Fruit fly (Drosophila melanogaster): ENCODE measurements around the gene CG32847.

The CG32847 gene

dm6 chr3L:15137790-15138189 lies 16.4 kb downstream of the CG32847 start:
- TF ChIP-seq psq (optimal IDR thresholded peaks at IDR 0.05), result no peak
- TF ChIP-seq h (optimal IDR thresholded peaks at IDR 0.05), result no peak
- TF ChIP-seq ttk (optimal IDR thresholded peaks at IDR 0.05), result no peak
- no peak for TF ChIP-seq Myc (optimal IDR thresholded peaks at IDR 0.05)
- TF ChIP-seq insv (optimal IDR thresholded peaks at IDR 0.05), result no peak
- no peak for TF ChIP-seq Sin3A (optimal IDR thresholded peaks at IDR 0.05)

dm6 chr3L:15140268-15140957 lies 19.0 kb downstream of the CG32847 start:
- TF ChIP-seq h (optimal IDR thresholded peaks at IDR 0.05), result no peak
- TF ChIP-seq ttk (optimal IDR thresholded peaks at IDR 0.05), result no peak
- TF ChIP-seq Myc (optimal IDR thresholded peaks at IDR 0.05), result no peak

- TF ChIP-seq psq (optimal IDR thresholded peaks at IDR 0.05), result no peak
- no peak for TF ChIP-seq Myc (optimal IDR thresholded peaks at IDR 0.05)
- no peak for TF ChIP-seq ttk (optimal IDR thresholded peaks at IDR 0.05)
- no peak for TF ChIP-seq Sin3A (optimal IDR thresholded peaks at IDR 0.05)
- TF ChIP-seq insv (optimal IDR thresholded peaks at IDR 0.05), result no peak
- TF ChIP-seq h (optimal IDR thresholded peaks at IDR 0.05), result no peak
Observed at dm6 chr3L:15141118-15142003, 20.0 kb downstream of the CG32847 start.

DNA sequence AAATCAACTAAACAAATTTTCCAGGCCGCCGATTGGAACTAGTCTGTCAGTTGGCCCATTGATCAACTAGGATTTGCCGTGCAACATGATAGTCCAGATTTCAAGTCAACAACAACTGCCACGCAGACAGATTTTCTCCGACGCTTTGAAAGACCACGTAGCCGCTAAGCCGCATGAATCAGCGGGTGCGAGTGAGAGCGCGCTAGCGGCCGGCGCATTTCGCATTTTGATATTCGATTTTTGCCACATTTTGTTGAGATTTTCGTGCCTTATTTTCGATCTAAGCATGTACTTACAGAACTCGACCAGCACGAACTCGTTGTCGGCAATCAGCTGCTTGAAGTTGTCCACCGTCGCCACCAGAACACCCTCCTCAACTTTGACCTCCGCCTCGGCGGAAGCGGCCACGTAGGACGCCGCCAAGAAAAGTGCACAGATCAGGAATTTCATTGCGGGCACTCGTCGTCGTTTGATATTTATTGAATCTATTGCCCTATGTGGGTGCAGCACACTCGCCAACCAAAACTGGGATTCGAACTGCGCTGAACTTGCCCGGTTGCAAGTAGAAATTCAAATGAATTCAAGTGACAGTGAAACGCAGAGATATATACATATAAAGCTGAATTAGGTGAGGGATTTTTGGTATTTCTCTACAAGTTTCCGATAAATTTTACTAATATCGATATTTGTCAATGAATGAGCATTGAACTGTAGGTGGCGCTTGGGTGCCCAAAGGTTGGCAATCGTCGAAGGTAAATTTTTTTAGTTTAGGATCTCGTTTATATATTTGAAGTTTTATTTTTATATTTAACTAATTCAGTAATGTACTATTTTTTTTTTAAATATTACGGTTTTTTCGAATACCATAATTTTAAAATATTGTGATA lies 20.9 kb downstream of the CG32847 start, which contains the start of gene Pdi:
TSS of gene Pdi (minus strand) at position 837 of the 887 bp plus-strand sequence.
- TF ChIP-seq insv (optimal IDR thresholded peaks at IDR 0.05) (no peak), h (optimal IDR thresholded peaks at IDR 0.05) (no peak), psq (optimal IDR thresholded peaks at IDR 0.05) (no peak), ttk (optimal IDR thresholded peaks at IDR 0.05) (no peak), Myc (optimal IDR thresholded peaks at IDR 0.05) (no peak), Sin3A (optimal IDR thresholded peaks at IDR 0.05) (no peak)

DNA sequence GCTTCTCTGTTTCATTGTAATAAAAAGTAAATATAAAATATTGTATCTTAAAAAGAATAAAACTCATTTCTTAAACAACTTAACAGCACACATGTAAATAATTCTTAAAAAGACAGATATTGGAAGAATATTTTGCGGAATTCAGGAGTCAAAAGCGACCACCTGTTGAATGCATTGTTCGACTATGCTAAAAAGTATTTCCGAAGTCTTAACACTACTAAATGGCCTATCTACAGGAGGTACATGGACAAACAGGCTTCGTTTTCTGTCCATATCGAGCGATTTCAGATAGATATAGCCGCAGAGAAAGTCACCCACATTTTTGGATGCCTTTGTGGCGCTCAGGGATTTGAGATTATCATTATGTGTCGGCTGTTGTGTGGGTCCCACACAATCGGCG lies 21.7 kb downstream of the CG32847 start:
- TF ChIP-seq insv (optimal IDR thresholded peaks at IDR 0.05) (no peak), psq (optimal IDR thresholded peaks at IDR 0.05) (no peak), h (optimal IDR thresholded peaks at IDR 0.05) (no peak), Sin3A (optimal IDR thresholded peaks at IDR 0.05) (no peak), ttk (optimal IDR thresholded peaks at IDR 0.05) (no peak), Myc (optimal IDR thresholded peaks at IDR 0.05) (no peak)

DNA sequence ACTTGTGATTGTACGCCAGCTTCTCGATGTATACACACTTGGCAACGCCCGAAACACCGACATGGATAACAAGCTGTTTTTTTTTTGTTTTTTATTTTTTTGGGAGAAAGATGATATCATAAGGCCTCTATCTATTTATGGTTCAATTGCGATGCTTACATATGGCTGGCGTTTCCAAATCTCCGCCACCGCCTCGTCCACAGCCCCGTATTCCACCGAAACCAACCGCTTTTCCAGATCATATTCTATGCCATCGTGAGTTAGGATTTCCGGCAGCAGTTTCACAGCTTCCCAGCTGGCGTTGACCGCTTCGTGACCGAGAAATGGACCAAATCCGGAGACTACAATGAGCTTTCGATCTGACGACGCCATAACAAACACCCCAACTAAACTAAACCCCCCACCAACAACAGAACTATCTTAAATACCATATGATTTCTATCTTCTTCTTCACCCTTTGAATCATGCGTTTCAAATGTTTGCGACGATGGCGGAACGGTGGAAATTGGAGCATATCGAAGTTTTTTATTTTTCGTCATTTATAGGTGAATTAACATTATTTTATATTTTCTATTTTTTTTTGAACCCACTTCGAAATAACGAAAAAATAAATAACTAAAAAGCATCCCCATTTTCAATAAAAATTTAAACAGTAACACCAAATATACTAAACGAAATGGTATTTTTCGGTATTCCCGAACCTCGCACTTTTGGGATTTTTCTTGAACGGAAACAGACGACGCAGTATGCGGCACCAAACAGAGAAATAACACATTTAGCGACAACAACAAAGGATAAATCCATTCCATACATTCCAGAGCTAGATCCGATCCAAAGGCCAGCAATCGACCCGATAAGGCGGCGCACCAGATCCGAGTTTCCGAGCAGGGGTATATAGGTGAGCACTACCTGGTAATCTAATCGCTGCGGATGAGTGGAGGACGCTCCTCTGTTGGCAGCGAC lies 22.5 kb downstream of the CG32847 start, which contains the start of the genes CG32147 and Pex3:
TSS of gene CG32147 (minus strand) at position 422 of the 963 bp plus-strand sequence.
TSS of gene Pex3 (plus strand) at position 718 of the 963 bp plus-strand sequence.
- no peak for TF ChIP-seq h (optimal IDR thresholded peaks at IDR 0.05)

- TF ChIP-seq insv (optimal IDR thresholded peaks at IDR 0.05) (no peak), h (optimal IDR thresholded peaks at IDR 0.05) (no peak), Myc (optimal IDR thresholded peaks at IDR 0.05) (no peak), ttk (optimal IDR thresholded peaks at IDR 0.05) (no peak), psq (optimal IDR thresholded peaks at IDR 0.05) (no peak), Sin3A (optimal IDR thresholded peaks at IDR 0.05) (no peak)
Observed at dm6 chr3L:15146643-15147187, 25.3 kb downstream of the CG32847 start, which contains the start of gene FucTA. FucTA (plus strand) TSS chr3L:15147137.

dm6 chr3L:15150028-15150427 lies 28.7 kb downstream of the CG32847 start:
- TF ChIP-seq h (optimal IDR thresholded peaks at IDR 0.05) (no peak), psq (optimal IDR thresholded peaks at IDR 0.05) (no peak), Myc (optimal IDR thresholded peaks at IDR 0.05) (no peak), ttk (optimal IDR thresholded peaks at IDR 0.05) (no peak), Sin3A (optimal IDR thresholded peaks at IDR 0.05) (no peak), insv (optimal IDR thresholded peaks at IDR 0.05) (no peak)

DNA sequence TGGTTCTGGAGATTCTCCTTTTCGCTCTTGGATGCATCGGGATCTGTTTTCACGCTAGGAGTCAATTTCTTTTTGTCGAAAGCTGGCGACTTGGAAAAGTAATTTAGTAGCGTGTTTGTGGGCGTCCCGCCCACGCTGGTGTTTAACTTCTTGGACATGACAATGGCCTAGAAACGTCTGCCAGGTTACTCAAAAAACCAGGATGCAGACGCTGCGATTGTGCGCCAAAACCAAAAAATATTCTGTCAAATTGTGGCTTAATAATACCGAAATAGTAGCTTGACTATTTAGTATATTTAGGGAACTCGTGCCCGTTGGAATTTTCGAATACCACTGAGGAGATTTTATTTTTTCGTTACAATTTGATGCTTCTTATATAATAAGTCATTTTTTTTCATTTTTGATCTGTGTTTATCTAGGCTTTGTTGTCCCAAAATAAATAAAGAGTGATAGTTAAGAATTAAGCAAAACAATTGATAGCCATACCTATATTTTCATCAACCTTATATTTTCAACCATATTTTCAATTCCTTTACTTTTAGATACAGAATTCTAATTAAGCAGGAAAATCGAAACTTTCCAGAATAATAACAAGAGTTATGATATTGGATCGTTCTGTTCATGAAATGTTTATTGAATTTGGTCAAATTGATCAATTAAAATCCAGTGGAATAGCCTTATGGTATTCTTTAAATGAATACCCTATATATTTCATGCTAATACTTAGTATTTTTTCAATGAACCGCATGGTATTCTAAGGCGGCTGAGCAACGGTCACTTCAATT lies 37.1 kb downstream of the CG32847 start, which contains the start of the genes Msh6 and Prp31:
TSS of gene Msh6 (minus strand) at position 233 of the 785 bp plus-strand sequence.
TSS of gene Prp31 (plus strand) at position 771 of the 785 bp plus-strand sequence.
- TF ChIP-seq Myc (optimal IDR thresholded peaks at IDR 0.05), result no peak
- TF ChIP-seq ttk (optimal IDR thresholded peaks at IDR 0.05), result no peak

DNA sequence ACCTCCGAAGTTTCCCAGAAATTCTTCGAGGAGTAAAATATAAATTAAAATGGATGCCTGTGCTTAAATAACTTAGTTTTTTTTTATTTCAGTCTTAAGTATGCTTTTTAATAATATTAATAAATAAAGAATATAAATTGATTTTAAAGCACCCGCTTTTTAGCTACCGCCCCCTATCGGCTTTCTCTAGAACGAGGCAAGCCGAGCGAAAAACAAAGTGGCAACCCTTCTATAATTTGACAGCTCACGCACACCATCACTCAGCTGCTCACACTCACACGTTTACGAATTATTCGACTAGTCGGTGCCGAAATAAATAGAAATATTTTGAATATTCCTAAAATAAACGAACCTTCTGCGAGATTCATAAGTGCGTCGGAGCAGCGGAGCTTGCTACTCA lies 40.2 kb downstream of the CG32847 start, which contains the start of gene CG6878:
TSS of gene CG6878 (plus strand) at position 269 of the 400 bp plus-strand sequence.
- TF ChIP-seq insv (optimal IDR thresholded peaks at IDR 0.05), result no peak
- TF ChIP-seq h (optimal IDR thresholded peaks at IDR 0.05), result no peak
- no peak for TF ChIP-seq psq (optimal IDR thresholded peaks at IDR 0.05)
- no peak for TF ChIP-seq ttk (optimal IDR thresholded peaks at IDR 0.05)
- TF ChIP-seq Sin3A (optimal IDR thresholded peaks at IDR 0.05), result no peak
- TF ChIP-seq Myc (optimal IDR thresholded peaks at IDR 0.05), result no peak

Measured in Kc167 (cell line).